Worm (Caenorhabditis elegans) whole organism, late embryonic: ENCODE results near the gene C29E4.11.

Experiments
- lin-11 ChIP-seq: fragments of 200-800 bp; sonication (Bioruptor generic); optimal IDR thresholded peaks from 2 replicates; lab custom pipeline; 2018; ENCODE audit warnings: mild to moderate bottlenecking, missing genetic modification characterization, missing compliant biosample characterization
- tbx-2 ChIP-seq: sonication (generic microtip); optimal IDR thresholded peaks from 2 replicates; lab custom pipeline; 2016; ENCODE audit warnings: missing genetic modification characterization, missing compliant biosample characterization

DNA sequence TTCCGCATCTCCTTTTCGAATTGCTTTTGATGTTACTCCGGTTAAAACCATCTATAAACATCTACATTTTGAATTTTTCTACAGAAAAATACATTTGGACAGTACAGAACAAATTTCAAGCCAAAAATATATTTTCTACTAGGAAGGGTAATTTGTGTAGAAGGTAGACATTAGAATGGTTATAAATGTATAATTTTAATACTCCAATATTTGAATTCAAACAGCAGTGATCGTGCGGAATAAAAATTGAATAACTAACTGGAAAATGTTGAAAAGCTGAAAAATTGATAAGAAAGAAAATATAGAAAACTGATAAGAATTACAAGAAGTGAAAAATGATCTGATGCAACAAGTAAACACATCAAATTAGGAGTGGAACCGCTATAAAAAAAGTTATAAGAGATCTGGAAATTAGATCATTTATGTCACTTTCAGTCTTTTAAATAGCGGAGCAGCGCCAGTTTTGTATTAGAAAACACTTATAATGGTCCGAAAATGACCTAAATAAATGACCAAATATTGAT is 10.9 kb downstream of the C29E4.11 start, which contains the start of gene gsto-1:
- TF ChIP-seq tbx-2 (tag; lab: Kevin White, UChicago) (no peak), lin-11 (tag; lab: Kevin White, UChicago) (no peak)
